Worm (Caenorhabditis elegans): ENCODE measurements around the gene F02D8.4.

Gene F02D8.4

DNA sequence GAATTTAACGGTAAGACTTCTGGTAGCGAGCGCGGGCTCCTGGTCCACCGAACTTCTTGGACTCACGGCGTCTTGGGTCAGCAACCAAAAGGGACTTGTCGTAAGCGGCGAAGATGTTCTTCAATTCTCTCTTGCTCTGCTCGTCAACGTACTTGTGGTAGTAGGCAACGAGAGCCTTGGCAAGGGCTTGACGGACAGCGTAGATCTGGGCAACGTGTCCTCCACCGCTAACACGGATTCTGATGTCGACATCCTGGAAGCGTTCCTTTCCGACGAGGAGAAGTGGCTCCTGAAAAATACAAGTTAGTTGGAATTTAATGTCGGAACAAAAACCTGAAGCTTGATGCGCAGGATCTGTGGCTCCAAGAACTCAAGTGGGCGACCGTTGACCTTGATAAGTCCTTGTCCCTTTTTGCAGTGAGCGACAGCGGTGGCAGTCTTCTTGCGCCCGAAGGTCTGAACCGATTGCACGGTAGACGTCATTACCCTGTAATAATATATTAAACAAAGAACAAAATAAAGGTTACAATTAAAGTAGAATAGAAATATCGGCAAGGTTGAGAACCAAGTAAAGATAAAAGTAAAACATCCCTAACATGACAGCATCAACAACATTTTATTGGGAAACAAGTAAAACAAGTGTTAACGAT lies 15.5 kb downstream of the F02D8.4 start, which contains the start of gene rps-16 (continued):
- peak; percentile 22 for TF ChIP-seq mes-2 (tag; optimal IDR thresholded peaks at IDR 0.05; ENCODE audit: poor library complexity, severe bottlenecking)
- no peak for TF ChIP-seq nhr-6 (tag; optimal IDR thresholded peaks at IDR 0.05)
- TF ChIP-seq dmd-8 (GFP tag; IDR thresholded peaks at IDR 0.05), result no peak
- TF ChIP-seq F10B5.3 (tag; optimal IDR thresholded peaks at IDR 0.05), result no peak
- TF ChIP-seq tra-1 (GFP tag; IDR thresholded peaks at IDR 0.05), result no peak
- peak; percentile 1 for TF ChIP-seq nhr-102 (tag; optimal IDR thresholded peaks at IDR 0.05)
- TF ChIP-seq F49E8.2 (tag; optimal IDR thresholded peaks at IDR 0.05; ENCODE audit: borderline replicate concordance), result peak; percentile 68
- no peak for TF ChIP-seq lim-7 (GFP tag; IDR thresholded peaks at IDR 0.05)
- no peak for TF ChIP-seq ceh-28 (tag; optimal IDR thresholded peaks at IDR 0.05)
- no peak for TF ChIP-seq spr-1 (tag; optimal IDR thresholded peaks at IDR 0.05)
- peak; percentile 68; the same call in 1 of the 2 replicates for TF ChIP-seq mdt-29 (GFP tag; IDR thresholded peaks at IDR 0.05)
- no peak for TF ChIP-seq lsy-2 (tag; optimal IDR thresholded peaks at IDR 0.05)
- no peak for TF ChIP-seq nhr-237 (tag; optimal IDR thresholded peaks at IDR 0.05)
- no peak for TF ChIP-seq mxl-2 (GFP tag; conservative IDR thresholded peaks at IDR 0.05)
- no peak for TF ChIP-seq unc-39 (tag; optimal IDR thresholded peaks at IDR 0.05)
- TF ChIP-seq set-16 (GFP tag; IDR thresholded peaks at IDR 0.05), result peak; percentile 40; the same call in 1 of the 2 replicates
- TF ChIP-seq ceh-44 (GFP tag; IDR thresholded peaks at IDR 0.05), result no peak
- TF ChIP-seq snpc-1.2 (GFP tag; IDR thresholded peaks at IDR 0.05), result peak; percentile 10; the same call in 1 of the 2 replicates
- TF ChIP-seq nhr-41 (GFP tag; IDR thresholded peaks at IDR 0.05), result no peak
- TF ChIP-seq nhr-10 (tag; optimal IDR thresholded peaks at IDR 0.05), result no peak
- no peak for TF ChIP-seq tag-97 (GFP tag; IDR thresholded peaks at IDR 0.05)
- TF ChIP-seq ceh-62 (tag; optimal IDR thresholded peaks at IDR 0.05), result no peak
- no peak for TF ChIP-seq rbr-2 (tag; optimal IDR thresholded peaks at IDR 0.05)
- TF ChIP-seq ceh-32 (tag; optimal IDR thresholded peaks at IDR 0.05; ENCODE audit: poor library complexity), result no peak
- no peak for TF ChIP-seq ztf-11 (tag; optimal IDR thresholded peaks at IDR 0.05)
- TF ChIP-seq duxl-1 (tag; optimal IDR thresholded peaks at IDR 0.05; ENCODE audit: poor library complexity), result no peak
- TF ChIP-seq ama-1 (optimal IDR thresholded peaks at IDR 0.05), result no peak
- no peak for TF ChIP-seq hif-1 (tag; optimal IDR thresholded peaks at IDR 0.05)
- TF ChIP-seq nhr-76 (tag; optimal IDR thresholded peaks at IDR 0.05), result no peak
- TF ChIP-seq Y48G9A.11 (GFP tag; IDR thresholded peaks at IDR 0.05), result peak; percentile 58
- peak; percentile 32 for TF ChIP-seq nhr-25 (tag; optimal IDR thresholded peaks at IDR 0.05; ENCODE audit: borderline replicate concordance, insufficient read depth)
- no peak for TF ChIP-seq ZK337.2 (GFP tag; IDR thresholded peaks at IDR 0.05)

ce11 chrV:15001536-15001935 lies 16.8 kb downstream of the F02D8.4 start:
- peak; percentile 90 for TF ChIP-seq set-16 (GFP tag; IDR thresholded peaks at IDR 0.05)
- no peak for TF ChIP-seq tag-97 (GFP tag; IDR thresholded peaks at IDR 0.05)
- TF ChIP-seq daf-19 (GFP tag; conservative IDR thresholded peaks at IDR 0.05), result no peak
- TF ChIP-seq nhr-41 (GFP tag; IDR thresholded peaks at IDR 0.05), result no peak
- no peak for TF ChIP-seq lin-1 (GFP tag; IDR thresholded peaks at IDR 0.05)
- TF ChIP-seq aha-1 (tag), result peak; percentile 99
- TF ChIP-seq ztf-7 (tag; optimal IDR thresholded peaks at IDR 0.05), result no peak
- TF ChIP-seq hif-1 (tag; optimal IDR thresholded peaks at IDR 0.05), result no peak

DNA sequence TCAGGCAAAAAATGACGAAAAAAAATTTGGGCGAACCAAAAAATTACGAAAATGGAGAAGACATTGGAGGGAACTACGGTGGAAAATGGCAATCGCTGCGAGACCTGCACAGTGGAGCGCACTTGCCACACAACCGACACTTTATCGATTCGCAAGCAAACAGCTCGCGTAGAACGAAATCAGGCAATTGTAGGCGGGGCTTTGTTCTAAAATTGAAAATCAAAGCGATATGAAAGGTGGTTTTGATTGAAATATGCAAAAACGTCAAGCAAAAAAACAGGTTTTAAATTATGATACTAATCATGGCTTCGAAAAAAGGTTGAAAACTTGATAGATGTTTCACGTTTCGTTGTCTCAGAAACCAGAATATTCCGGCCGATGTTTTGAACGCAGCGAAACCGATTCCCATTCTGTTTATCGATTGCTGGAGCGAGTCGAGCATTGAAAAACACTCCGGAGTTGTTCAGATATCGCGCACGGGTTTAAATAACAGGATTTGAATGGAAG lies 17.5 kb downstream of the F02D8.4 start, which contains the start of the genes fib-1 and mut-15:
fib-1 (minus strand) TSS at position 40 of the 507 bp plus-strand sequence.
mut-15 (plus strand) TSS at position 360 of the 507 bp plus-strand sequence.
- TF ChIP-seq pha-4 (GFP tag; IDR thresholded peaks at IDR 0.05) (peak; percentile 63; the same call in 1 of the 2 replicates), pha-4 (tag; optimal IDR thresholded peaks at IDR 0.05) (peak; percentile 27), spr-1 (tag; optimal IDR thresholded peaks at IDR 0.05) (peak; percentile 71), unc-130 (GFP tag; optimal IDR thresholded peaks at IDR 0.05) (peak; percentile 94), nhr-48 (tag; optimal IDR thresholded peaks at IDR 0.05) (peak; percentile 44), mxl-2 (GFP tag; conservative IDR thresholded peaks at IDR 0.05) (no peak), nhr-10 (tag; optimal IDR thresholded peaks at IDR 0.05) (no peak), lin-15B (tag; optimal IDR thresholded peaks at IDR 0.05) (peak; percentile 76), snpc-1.2 (GFP tag; IDR thresholded peaks at IDR 0.05) (no peak), dmd-9 (GFP tag; IDR thresholded peaks at IDR 0.05) (peak; percentile 78; the same call in 1 of the 2 replicates), pqm-1 (tag; optimal IDR thresholded peaks at IDR 0.05) (no peak), lim-7 (GFP tag; IDR thresholded peaks at IDR 0.05) (no peak), lin-39 (tag; optimal IDR thresholded peaks at IDR 0.05) (no peak), attf-4 (tag; optimal IDR thresholded peaks at IDR 0.05) (no peak), gei-8 (GFP tag; optimal IDR thresholded peaks at IDR 0.05) (no peak), sdz-12 (GFP tag; optimal IDR thresholded peaks at IDR 0.05) (no peak), fos-1 (tag; optimal IDR thresholded peaks at IDR 0.05) (no peak)
